Worm (Caenorhabditis elegans) whole organism, late embryonic: ENCODE measurements around the gene lec-3.

ENCODE experiments used
- ama-1 ChIP-seq: fragments of 150-350 bp; optimal IDR thresholded peaks from 2 replicates; lab custom pipeline; 2014
- ceh-22 ChIP-seq: sonication (generic microtip); optimal IDR thresholded peaks from 2 replicates; lab custom pipeline; 2017; ENCODE audit warnings: missing biosample characterization, missing genetic modification characterization
- hlh-30 ChIP-seq: sonication (generic microtip); optimal IDR thresholded peaks from 2 replicates; lab custom pipeline; 2017; ENCODE audit warnings: antibody characterized with exemption, missing genetic modification characterization, missing compliant biosample characterization; ENCODE audit not compliant: insufficient read depth
- sox-4 ChIP-seq: sonication (generic microtip); optimal IDR thresholded peaks from 2 replicates; lab custom pipeline; 2017; ENCODE audit warnings: mild to moderate bottlenecking, missing genetic modification characterization, inconsistent platforms, missing compliant biosample characterization
- unc-55 ChIP-seq: sonication (generic microtip); optimal IDR thresholded peaks from 2 replicates; lab custom pipeline; 2017; ENCODE audit warnings: missing biosample characterization, missing genetic modification reagents, missing genetic modification characterization

DNA sequence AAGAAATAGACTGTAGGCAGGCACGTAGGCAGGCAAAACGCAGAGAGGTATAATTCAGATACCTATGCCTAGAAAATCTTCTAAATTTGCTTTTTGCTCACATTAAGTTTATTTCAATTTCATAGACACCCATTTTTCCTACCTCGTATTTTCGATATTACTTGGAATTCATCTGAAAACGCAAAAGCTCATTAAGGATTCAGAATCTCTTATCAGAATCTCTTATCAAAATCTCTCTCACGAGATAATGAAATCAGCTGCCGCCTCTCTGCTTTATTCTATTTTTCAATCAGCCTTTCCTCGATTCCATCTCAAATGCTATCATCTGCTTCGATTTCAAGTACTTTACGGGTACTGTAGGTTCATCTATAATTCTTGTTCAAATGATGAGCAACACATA lies 39.1 kb upstream of the lec-3 start:
- TF ChIP-seq hlh-30 (tag; lab: Kevin White, UChicago), result no peak
- no peak for TF ChIP-seq ama-1
- TF ChIP-seq unc-55, result no peak
- no peak for TF ChIP-seq ceh-22 (tag; lab: Kevin White, UChicago)
- no peak for TF ChIP-seq sox-4 (tag; lab: Kevin White, UChicago)
